Worm (Caenorhabditis elegans): ENCODE results near the gene oac-49.

ce11 chrV:19177804-19178203 lies 40.0 kb upstream of the oac-49 start:
- no peak for TF ChIP-seq pha-4 (tag; optimal IDR thresholded peaks at IDR 0.05)
- no peak for TF ChIP-seq lin-32 (GFP tag; optimal IDR thresholded peaks at IDR 0.05)
- TF ChIP-seq ceh-83 (GFP tag; optimal IDR thresholded peaks at IDR 0.05) = no peak
- no peak for TF ChIP-seq mab-5 (tag; optimal IDR thresholded peaks at IDR 0.05)
- no peak for TF ChIP-seq unc-62 (GFP tag; optimal IDR thresholded peaks at IDR 0.05)
- no peak for TF ChIP-seq drap-1 (GFP tag; optimal IDR thresholded peaks at IDR 0.05)
- no peak for TF ChIP-seq snpc-4 (tag; optimal IDR thresholded peaks at IDR 0.05)
- TF ChIP-seq nhr-237 (tag; optimal IDR thresholded peaks at IDR 0.05) = no peak
- TF ChIP-seq blmp-1 (tag; optimal IDR thresholded peaks at IDR 0.05) = no peak

Data from whole organism, mixed stage, embryonic.